Fruit fly (Drosophila melanogaster): ENCODE measurements around the gene CG7920.

Gene CG7920

dm6 chr3R:30061154-30061482 is 46.0 kb upstream of the CG7920 start (continued):
- peak; percentile 79 for TF ChIP-seq Xbp1 (GFP tag; optimal IDR thresholded peaks at IDR 0.05)
- peak; percentile 83 for TF ChIP-seq CG9727 (GFP tag; optimal IDR thresholded peaks at IDR 0.05)
- TF ChIP-seq CG3065 (GFP tag; optimal IDR thresholded peaks at IDR 0.05): peak; percentile 28
- peak; percentile 83 for TF ChIP-seq croc (GFP tag; conservative IDR thresholded peaks at IDR 0.05)
- TF ChIP-seq E2f2 (GFP tag; IDR thresholded peaks at IDR 0.05): peak; percentile 65
- peak; percentile 66 for TF ChIP-seq Deaf1 (tag; optimal IDR thresholded peaks at IDR 0.05)
- peak; percentile 52 for TF ChIP-seq Sry-δ (GFP tag; optimal IDR thresholded peaks at IDR 0.05)
- TF ChIP-seq nerfin-1 (tag; optimal IDR thresholded peaks at IDR 0.05): peak; percentile 89
- no peak for TF ChIP-seq mld (GFP tag; IDR thresholded peaks at IDR 0.05; ENCODE audit: partially characterized antibody)
- TF ChIP-seq seq (GFP tag; IDR thresholded peaks at IDR 0.05): peak; percentile 89
- TF ChIP-seq CG9876 (GFP tag; optimal IDR thresholded peaks at IDR 0.05): peak; percentile 65
- TF ChIP-seq Antp (GFP tag; optimal IDR thresholded peaks at IDR 0.05): peak; percentile 88
- peak; percentile 78 for TF ChIP-seq CG10959 (GFP tag; IDR thresholded peaks at IDR 0.05)
- TF ChIP-seq phol (tag; optimal IDR thresholded peaks at IDR 0.05): peak; percentile 92
- TF ChIP-seq CG12659 (GFP tag; optimal IDR thresholded peaks at IDR 0.05): peak; percentile 60
- TF ChIP-seq dm (GFP tag; optimal IDR thresholded peaks at IDR 0.05): peak; percentile 42
- TF ChIP-seq inv (GFP tag; IDR thresholded peaks at IDR 0.05; ENCODE audit: partially characterized antibody): no peak
- TF ChIP-seq CG32772 (GFP tag; IDR thresholded peaks at IDR 0.05): peak; percentile 91
- peak; percentile 75 for TF ChIP-seq klu (GFP tag; IDR thresholded peaks at IDR 0.05)
- TF ChIP-seq pzg (GFP tag; optimal IDR thresholded peaks at IDR 0.05): no peak
- TF ChIP-seq CG7928 (GFP tag; optimal IDR thresholded peaks at IDR 0.05): peak; percentile 17
- TF ChIP-seq Dip3 (GFP tag; optimal IDR thresholded peaks at IDR 0.05): peak; percentile 62
- TF ChIP-seq oc (tag; optimal IDR thresholded peaks at IDR 0.05): peak; percentile 83
- TF ChIP-seq CG13424 (tag; optimal IDR thresholded peaks at IDR 0.05): peak; percentile 79
- peak; percentile 67 for TF ChIP-seq CG10209 (GFP tag; optimal IDR thresholded peaks at IDR 0.05)
- TF ChIP-seq CG14710 (tag; optimal IDR thresholded peaks at IDR 0.05): peak; percentile 90
- TF ChIP-seq lab (GFP tag; optimal IDR thresholded peaks at IDR 0.05): peak; percentile 92
- TF ChIP-seq al (GFP tag; IDR thresholded peaks at IDR 0.05): peak; percentile 61
- peak; percentile 72 for TF ChIP-seq CG3281 (GFP tag; optimal IDR thresholded peaks at IDR 0.05)
- peak; percentile 54 for TF ChIP-seq Atf-2 (GFP tag; optimal IDR thresholded peaks at IDR 0.05)
- TF ChIP-seq dmrt11E (tag; optimal IDR thresholded peaks at IDR 0.05): peak; percentile 58
- peak; percentile 79 for TF ChIP-seq CG9817 (tag; optimal IDR thresholded peaks at IDR 0.05)
- peak; percentile 60 for TF ChIP-seq CG12769 (tag; optimal IDR thresholded peaks at IDR 0.05)
- peak; percentile 77 to 90 for TF ChIP-seq dpn (GFP tag; optimal IDR thresholded peaks at IDR 0.05)
- TF ChIP-seq Spps (tag; optimal IDR thresholded peaks at IDR 0.05): peak; percentile 82
- TF ChIP-seq tna (GFP tag; IDR thresholded peaks at IDR 0.05; ENCODE audit: partially characterized antibody): no peak
- no peak for TF ChIP-seq MESR4 (GFP tag; optimal IDR thresholded peaks at IDR 0.05)
- peak; percentile 71 for TF ChIP-seq chn (GFP tag; optimal IDR thresholded peaks at IDR 0.05)
- peak; percentile 42 for TF ChIP-seq NC2α (GFP tag; optimal IDR thresholded peaks at IDR 0.05)
- peak; percentile 60; the same call in 2 of the 3 replicates for TF ChIP-seq C15 (GFP tag; IDR thresholded peaks at IDR 0.05)
- peak; percentile 93 for TF ChIP-seq gem (tag; optimal IDR thresholded peaks at IDR 0.05)
- TF ChIP-seq CG5953 (GFP tag; IDR thresholded peaks at IDR 0.05): peak; percentile 96
- TF ChIP-seq Hr3 (GFP tag; optimal IDR thresholded peaks at IDR 0.05): peak; percentile 62
- peak; percentile 96 for TF ChIP-seq HLH3B (GFP tag; IDR thresholded peaks at IDR 0.05)
- peak; percentile 40 for TF ChIP-seq Hmx (GFP tag; optimal IDR thresholded peaks at IDR 0.05)
- peak; percentile 82 for TF ChIP-seq CG11093 (GFP tag; IDR thresholded peaks at IDR 0.05)
- TF ChIP-seq CG6813 (GFP tag; optimal IDR thresholded peaks at IDR 0.05): peak; percentile 82
- TF ChIP-seq CG13624 (GFP tag; optimal IDR thresholded peaks at IDR 0.05): peak; percentile 83
- TF ChIP-seq Xrp1 (GFP tag; IDR thresholded peaks at IDR 0.05): peak; percentile 94
- no peak for TF ChIP-seq pfk (GFP tag; optimal IDR thresholded peaks at IDR 0.05)
- peak; percentile 87 for TF ChIP-seq Fer3 (tag; optimal IDR thresholded peaks at IDR 0.05)
